Fruit fly (Drosophila melanogaster): ENCODE results near the gene Dad1.

The Dad1 gene

DNA sequence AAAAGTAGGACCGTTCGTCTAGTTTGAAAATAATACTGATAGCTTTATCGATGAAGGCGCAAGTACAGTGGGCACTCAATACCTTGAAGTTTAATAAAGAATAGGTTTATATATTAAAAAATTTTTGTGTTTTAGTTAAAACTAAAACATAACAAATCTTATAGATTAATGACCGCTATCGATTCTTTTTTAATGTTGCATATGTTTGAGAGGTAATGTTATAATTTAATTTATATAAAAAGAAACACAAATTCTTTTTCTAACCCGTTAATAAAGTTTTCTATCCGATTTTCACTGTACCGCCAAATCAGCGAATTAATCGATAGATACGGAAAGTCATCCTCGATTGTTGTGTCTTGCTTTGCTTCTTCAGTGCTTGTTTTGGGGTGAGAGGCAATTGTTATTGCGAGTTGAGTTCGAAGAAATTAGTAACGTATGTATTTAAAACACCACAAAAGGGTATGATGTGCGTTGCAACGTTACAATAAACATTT lies at the start of gene Dad1, which contains the start of gene CG13384:
Dad1 (minus strand) TSS at position 30 of the 494 bp plus-strand sequence.
CG13384 (plus strand) TSS at position 348 of the 494 bp plus-strand sequence.
- TF ChIP-seq usp (GFP tag; optimal IDR thresholded peaks at IDR 0.05) (no peak), CG8478 (optimal IDR thresholded peaks at IDR 0.05) (no peak), pan (optimal IDR thresholded peaks at IDR 0.05) (no peak), Dll (optimal IDR thresholded peaks at IDR 0.05) (no peak), EcR (GFP tag; optimal IDR thresholded peaks at IDR 0.05) (no peak), psq (optimal IDR thresholded peaks at IDR 0.05) (no peak)

DNA sequence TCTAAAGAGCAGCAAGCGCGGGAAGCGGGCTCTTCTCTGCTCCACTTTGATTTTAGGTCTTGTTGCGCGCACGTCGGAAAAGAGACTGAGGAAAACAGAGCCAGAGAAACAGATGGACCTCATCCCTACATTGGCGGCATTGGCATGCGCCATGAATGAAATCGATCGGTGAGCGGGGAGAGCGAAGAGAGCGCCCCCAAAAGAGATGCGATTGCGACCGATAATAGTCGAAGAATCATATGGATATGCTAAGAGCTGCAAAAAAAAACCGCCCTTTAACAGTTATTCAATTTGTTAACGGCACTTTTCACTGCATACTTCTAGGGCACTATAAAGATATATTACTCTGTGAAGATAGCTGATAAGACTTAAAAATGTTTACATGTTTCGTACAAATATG lies 49.6 kb upstream of the Dad1 start, which contains the start of gene grk:
grk (minus strand) TSS at position 87 of the 400 bp plus-strand sequence.
- TF ChIP-seq EcR (GFP tag; optimal IDR thresholded peaks at IDR 0.05): no peak
- no peak for TF ChIP-seq psq (optimal IDR thresholded peaks at IDR 0.05)

DNA sequence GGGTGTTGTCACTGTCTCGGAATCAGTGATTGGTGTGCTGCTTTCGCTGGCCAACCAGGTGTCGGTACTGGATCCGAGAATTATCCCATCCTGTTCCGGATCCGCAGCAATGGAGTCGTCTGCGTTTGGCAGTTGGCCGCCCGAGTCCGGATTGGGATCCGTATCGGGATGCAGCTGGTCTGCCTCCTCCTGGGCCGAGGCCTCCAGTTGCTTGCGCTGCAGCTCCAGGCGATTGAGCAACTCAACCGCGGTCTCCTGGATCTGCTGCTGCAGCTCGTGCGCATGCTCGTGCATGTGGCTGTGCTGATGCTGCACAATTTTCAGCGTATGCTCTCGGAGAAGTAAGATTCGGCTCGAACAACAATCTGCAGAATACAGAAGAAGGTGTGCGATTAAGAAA lies 48.2 kb upstream of the Dad1 start:
- TF ChIP-seq psq (optimal IDR thresholded peaks at IDR 0.05): no peak
- no peak for TF ChIP-seq usp (GFP tag; optimal IDR thresholded peaks at IDR 0.05)
- TF ChIP-seq CG8478 (optimal IDR thresholded peaks at IDR 0.05): no peak
- TF ChIP-seq Dll (optimal IDR thresholded peaks at IDR 0.05): no peak
- no peak for TF ChIP-seq EcR (GFP tag; optimal IDR thresholded peaks at IDR 0.05)
- no peak for TF ChIP-seq pan (optimal IDR thresholded peaks at IDR 0.05)

DNA sequence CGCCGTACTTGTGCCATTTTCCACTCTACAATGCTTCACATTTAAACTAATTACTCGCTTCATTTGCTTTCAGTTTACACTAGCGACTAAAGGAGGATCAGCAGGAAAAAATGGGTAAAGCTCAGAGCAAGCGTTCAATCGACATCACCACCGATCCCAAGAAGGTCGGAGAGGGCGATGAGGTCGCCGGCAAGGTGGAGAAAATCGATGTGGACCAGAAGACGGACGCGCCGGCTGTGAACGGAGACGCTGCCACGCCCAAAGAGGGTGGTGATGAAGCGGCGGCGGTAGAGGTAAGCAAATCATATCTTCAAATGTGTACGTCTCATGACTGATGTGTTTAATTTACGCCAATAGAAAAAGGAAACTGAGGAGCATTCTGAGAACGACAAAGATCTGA lies 42.9 kb upstream of the Dad1 start:
- TF ChIP-seq pan (optimal IDR thresholded peaks at IDR 0.05) (no peak), EcR (GFP tag; optimal IDR thresholded peaks at IDR 0.05) (no peak), psq (optimal IDR thresholded peaks at IDR 0.05) (no peak), CG8478 (optimal IDR thresholded peaks at IDR 0.05) (no peak), usp (GFP tag; optimal IDR thresholded peaks at IDR 0.05) (no peak), Dll (optimal IDR thresholded peaks at IDR 0.05) (no peak)

DNA sequence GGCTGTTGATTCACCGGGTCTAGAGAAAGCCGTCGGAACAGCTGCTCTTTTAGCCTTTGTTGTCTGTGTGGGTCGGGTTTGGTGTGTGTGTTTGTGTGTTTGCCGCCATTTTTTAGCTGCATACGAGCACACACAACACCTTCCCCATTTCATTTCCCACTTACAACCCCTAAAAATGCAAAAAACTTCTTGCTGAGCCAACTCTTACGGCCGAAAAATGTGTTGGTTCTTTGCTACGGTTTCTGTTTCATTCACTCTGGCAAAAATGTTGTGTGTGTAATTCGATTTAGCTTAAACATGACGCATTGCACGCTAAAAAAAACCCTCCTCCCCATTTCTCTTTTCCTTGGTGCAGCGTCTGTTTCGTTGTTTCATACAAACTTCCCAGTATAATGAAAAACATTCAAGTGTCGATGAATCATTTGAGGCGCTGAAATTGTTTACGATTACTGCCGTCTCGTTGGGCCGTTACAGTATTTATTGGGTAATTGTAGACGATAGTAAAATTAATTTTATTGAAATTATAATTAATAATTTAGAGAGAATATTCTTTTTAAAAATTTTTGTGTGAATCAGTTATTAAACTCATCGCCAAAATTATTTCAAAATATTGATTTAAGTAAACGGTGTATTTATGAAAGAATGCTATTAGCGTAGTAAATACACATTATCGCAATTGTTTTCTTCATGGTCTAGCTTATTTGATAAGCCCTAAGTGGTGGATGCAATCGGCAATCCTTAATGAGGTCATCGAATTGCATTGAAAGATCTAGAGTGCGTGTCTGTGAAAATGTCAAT lies 42.2 kb upstream of the Dad1 start:
- TF ChIP-seq CG8478 (optimal IDR thresholded peaks at IDR 0.05) (no peak), pan (optimal IDR thresholded peaks at IDR 0.05) (no peak), Dll (optimal IDR thresholded peaks at IDR 0.05) (no peak), EcR (GFP tag; optimal IDR thresholded peaks at IDR 0.05) (no peak), usp (GFP tag; optimal IDR thresholded peaks at IDR 0.05) (no peak), psq (optimal IDR thresholded peaks at IDR 0.05) (no peak)

DNA sequence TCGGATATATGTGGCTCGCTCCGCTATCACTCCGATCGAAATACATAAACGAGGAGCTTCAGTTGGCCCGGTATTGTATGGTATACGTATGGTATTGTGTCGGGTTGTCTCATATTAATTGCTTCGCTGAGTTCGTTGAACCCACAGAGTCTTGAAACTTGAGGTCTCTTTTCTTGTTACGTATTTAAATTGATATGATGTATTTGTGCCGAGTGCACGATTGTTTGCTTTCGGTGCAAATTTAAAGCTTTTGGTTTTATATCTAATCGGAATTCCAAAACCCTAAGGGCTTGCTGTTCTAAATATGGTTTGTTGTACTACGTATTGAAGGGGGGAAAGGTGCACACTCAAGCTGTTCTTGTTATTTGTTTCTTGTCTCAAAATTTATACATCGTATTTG lies 41.3 kb upstream of the Dad1 start:
- no peak for TF ChIP-seq psq (optimal IDR thresholded peaks at IDR 0.05)
- TF ChIP-seq EcR (GFP tag; optimal IDR thresholded peaks at IDR 0.05): peak in 1 of 2 experiments; percentile 20

DNA sequence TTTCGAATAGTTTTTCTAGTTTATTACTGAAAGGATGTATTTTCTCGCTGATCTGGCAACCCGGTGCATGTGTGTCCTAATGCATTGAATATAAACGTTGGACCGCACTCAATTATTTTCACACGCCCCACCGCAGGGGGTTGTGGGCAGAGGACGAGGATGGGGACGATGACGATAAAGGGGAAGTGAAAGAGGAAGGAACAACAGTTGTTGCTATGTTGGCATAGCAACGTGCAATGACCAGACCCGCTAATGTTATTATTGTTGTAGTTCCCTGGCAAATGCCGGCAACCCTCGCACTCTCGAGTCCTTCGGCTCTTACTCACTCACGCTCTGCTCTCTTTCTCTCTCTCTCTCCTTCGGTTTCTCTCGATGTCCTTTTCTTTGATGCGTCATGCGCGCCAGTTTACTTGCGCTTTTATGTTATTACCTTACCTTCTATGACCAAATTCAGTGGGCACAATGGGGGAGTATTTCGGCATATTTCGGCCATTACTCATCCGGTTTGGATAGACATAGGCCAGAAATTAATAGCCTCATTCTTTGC lies 40.8 kb upstream of the Dad1 start:
- TF ChIP-seq psq (optimal IDR thresholded peaks at IDR 0.05): no peak

DNA sequence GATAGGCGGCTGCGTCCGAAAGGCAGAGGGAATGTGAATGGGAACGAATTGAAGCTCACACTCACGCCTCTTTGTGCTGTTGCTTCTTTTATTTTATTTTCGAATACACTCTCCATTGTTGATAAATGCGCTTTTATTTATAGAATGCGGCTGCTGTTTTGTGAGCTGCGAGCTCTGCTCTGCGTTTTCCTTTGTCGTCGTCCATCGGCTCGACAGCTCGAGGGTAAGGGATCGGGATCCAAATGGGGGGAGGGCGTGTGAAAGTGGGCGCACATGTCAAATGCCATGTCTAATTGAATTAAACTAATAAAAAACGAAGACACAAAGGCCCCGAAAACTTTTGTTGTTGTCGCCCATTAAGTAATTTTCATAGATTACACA lies 40.1 kb upstream of the Dad1 start:
- TF ChIP-seq psq (optimal IDR thresholded peaks at IDR 0.05) (no peak), EcR (GFP tag; optimal IDR thresholded peaks at IDR 0.05) (peak in 1 of 2 experiments; percentile 1)

DNA sequence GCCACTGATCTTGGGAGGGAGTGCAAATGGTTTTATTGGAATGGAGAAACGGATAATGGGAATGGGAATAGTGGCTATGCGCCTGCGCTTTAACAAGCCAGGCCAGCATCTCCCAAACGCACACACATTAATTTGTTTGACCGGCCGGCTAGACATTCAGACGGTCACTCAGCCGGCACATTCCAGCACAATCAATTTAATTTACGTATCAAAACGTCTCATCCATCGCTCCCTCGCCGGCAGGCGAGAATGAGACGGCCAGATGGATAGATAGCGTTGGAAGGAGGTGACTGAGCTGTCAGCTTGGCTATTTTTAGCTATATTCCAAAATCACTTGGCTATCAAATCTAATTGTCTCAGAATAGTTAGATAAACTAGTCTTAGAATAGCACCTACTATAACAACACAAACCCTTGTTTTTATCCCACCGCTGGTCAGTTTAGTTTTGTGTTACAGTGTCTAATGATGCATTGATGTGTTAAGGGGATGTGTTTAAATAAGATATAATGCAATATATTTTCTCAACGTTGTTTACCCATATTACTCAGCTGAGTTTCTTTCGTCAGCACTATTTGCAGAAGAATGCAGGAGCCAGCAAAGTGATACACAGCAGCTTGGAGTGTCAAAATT lies 39.6 kb upstream of the Dad1 start:
- TF ChIP-seq EcR (GFP tag; optimal IDR thresholded peaks at IDR 0.05): no peak
- TF ChIP-seq pan (optimal IDR thresholded peaks at IDR 0.05): no peak
- TF ChIP-seq psq (optimal IDR thresholded peaks at IDR 0.05): no peak
- no peak for TF ChIP-seq CG8478 (optimal IDR thresholded peaks at IDR 0.05)
- TF ChIP-seq Dll (optimal IDR thresholded peaks at IDR 0.05): no peak
- no peak for TF ChIP-seq usp (GFP tag; optimal IDR thresholded peaks at IDR 0.05)

DNA sequence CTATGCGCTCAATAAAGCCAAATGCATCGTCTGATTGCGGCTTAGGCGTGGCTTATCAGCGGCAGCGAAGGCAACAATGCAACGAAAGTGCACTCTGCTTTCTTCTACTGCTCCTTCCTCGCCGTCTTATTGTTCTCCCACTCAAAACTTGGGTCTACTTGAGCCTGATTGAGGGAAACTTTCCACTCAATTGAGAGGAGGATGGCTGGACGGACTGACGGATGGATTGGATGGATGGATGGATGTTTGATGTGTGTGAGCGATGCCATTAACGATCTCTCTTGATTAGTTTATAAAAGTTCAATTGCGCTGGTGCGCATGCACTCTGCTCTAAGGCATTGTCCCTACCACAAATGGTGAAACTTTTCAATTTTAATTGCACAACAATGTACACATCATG lies 39.1 kb upstream of the Dad1 start:
- no peak for TF ChIP-seq Dll (optimal IDR thresholded peaks at IDR 0.05)
- no peak for TF ChIP-seq pan (optimal IDR thresholded peaks at IDR 0.05)
- no peak for TF ChIP-seq psq (optimal IDR thresholded peaks at IDR 0.05)
- no peak for TF ChIP-seq CG8478 (optimal IDR thresholded peaks at IDR 0.05)
- TF ChIP-seq usp (GFP tag; optimal IDR thresholded peaks at IDR 0.05): no peak
- TF ChIP-seq EcR (GFP tag; optimal IDR thresholded peaks at IDR 0.05): no peak

DNA sequence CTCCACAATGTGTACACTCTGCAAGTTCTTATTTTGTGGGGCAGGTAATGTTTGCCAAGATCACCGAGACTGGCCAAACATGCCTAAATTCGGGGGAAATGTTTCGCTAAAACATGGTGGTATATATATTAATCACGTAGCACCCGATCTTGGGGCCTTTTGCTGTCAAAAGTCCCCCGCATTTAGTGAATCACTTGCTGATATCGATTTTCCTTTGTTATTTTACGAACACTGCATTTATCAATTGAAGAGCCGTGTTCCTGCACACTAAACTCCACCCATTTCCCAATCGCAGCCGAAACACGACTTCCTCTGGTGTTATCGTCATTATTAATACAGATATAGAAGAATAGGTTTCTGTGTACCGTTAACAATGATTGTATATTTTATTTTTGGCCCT lies 37.8 kb upstream of the Dad1 start:
- TF ChIP-seq pan (optimal IDR thresholded peaks at IDR 0.05) (no peak), CG8478 (optimal IDR thresholded peaks at IDR 0.05) (no peak), psq (optimal IDR thresholded peaks at IDR 0.05) (no peak), usp (GFP tag; optimal IDR thresholded peaks at IDR 0.05) (no peak), Dll (optimal IDR thresholded peaks at IDR 0.05) (no peak), EcR (GFP tag; optimal IDR thresholded peaks at IDR 0.05) (no peak)

DNA sequence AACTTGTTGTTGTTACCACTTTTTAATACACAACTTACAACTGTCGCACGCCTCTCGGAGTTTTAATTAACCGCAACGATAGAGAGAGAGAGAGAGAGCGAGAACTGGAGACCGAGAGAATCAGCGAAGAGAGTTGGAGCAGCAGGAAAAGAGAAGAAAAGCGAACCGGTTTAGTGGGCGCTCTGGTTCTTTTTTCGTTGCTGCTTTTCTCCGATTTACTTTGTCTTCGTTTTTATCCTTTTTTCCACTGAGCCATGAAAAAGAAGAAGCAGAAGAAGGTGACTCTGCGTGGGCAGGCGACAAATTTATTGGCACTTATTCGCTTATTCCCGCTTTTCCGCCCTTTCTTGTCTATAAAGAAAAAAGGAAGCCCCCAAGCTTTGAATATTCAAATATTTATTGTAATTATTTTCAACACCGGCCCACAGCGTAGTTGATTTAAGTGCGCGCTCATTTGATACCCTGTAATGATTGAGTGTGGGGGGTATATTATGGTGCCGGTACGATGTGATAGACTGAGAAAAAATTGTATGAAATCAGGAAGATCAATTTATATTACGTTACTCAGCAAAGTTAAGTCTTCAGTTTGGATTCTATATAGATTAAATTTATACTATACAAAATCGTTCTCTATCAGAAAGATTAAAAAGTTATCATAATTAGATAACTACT lies 36.5 kb upstream of the Dad1 start:
- peak; percentile 58 for TF ChIP-seq pan (optimal IDR thresholded peaks at IDR 0.05)
- no peak for TF ChIP-seq usp (GFP tag; optimal IDR thresholded peaks at IDR 0.05)
- TF ChIP-seq EcR (GFP tag; optimal IDR thresholded peaks at IDR 0.05): no peak
- no peak for TF ChIP-seq Dll (optimal IDR thresholded peaks at IDR 0.05)
- TF ChIP-seq psq (optimal IDR thresholded peaks at IDR 0.05): no peak
